Worm (Caenorhabditis elegans): ENCODE results near the gene Y69A2AR.46.
A peak's percentile ranks its signal among the peaks of the same experiment; 100 is the strongest.

Y69A2AR.46 gene

ce11 chrIV:2561358-2561757, at the start of gene Y69A2AR.46:
Gene Y69A2AR.46, plus strand, starts transcription at chrIV:2561658.
- no peak for TF ChIP-seq fkh-6 (tag; optimal IDR thresholded peaks at IDR 0.05)

ce11 chrIV:2526836-2527235, 34.6 kb upstream of the Y69A2AR.46 start:
- TF ChIP-seq elt-2 (tag; optimal IDR thresholded peaks at IDR 0.05) (no peak), ceh-48 (tag; optimal IDR thresholded peaks at IDR 0.05) (peak; percentile 35)

- no peak for TF ChIP-seq ceh-18 (tag; optimal IDR thresholded peaks at IDR 0.05)
- no peak for TF ChIP-seq elt-4 (tag; optimal IDR thresholded peaks at IDR 0.05)
- no peak for TF ChIP-seq dve-1 (tag; optimal IDR thresholded peaks at IDR 0.05)
- TF ChIP-seq mec-3 (tag; optimal IDR thresholded peaks at IDR 0.05; ENCODE audit: borderline replicate concordance) = no peak
- TF ChIP-seq ceh-2 (tag; optimal IDR thresholded peaks at IDR 0.05) = no peak
- TF ChIP-seq ceh-31 (tag; optimal IDR thresholded peaks at IDR 0.05) = no peak
- TF ChIP-seq unc-55 (GFP tag; optimal IDR thresholded peaks at IDR 0.05) = no peak
- TF ChIP-seq ceh-6 (GFP tag; optimal IDR thresholded peaks at IDR 0.05) = no peak
- TF ChIP-seq ttx-3 (tag; optimal IDR thresholded peaks at IDR 0.05) = no peak
- no peak for TF ChIP-seq ahr-1 (tag; optimal IDR thresholded peaks at IDR 0.05)
- TF ChIP-seq ceh-24 (tag; optimal IDR thresholded peaks at IDR 0.05) = no peak
- no peak for TF ChIP-seq tbx-2 (tag; optimal IDR thresholded peaks at IDR 0.05)
Observed at ce11 chrIV:2529281-2529680, 32.2 kb upstream of the Y69A2AR.46 start.

ce11 chrIV:2530285-2530684, 31.2 kb upstream of the Y69A2AR.46 start:
- TF ChIP-seq ceh-48 (tag; optimal IDR thresholded peaks at IDR 0.05) (peak; percentile 6), ceh-18 (tag; optimal IDR thresholded peaks at IDR 0.05) (no peak)

- no peak for TF ChIP-seq fkh-10 (GFP tag; optimal IDR thresholded peaks at IDR 0.05)
- peak; percentile 87 for TF ChIP-seq unc-42 (tag; optimal IDR thresholded peaks at IDR 0.05)
Observed at ce11 chrIV:2537741-2538140, 23.7 kb upstream of the Y69A2AR.46 start.

ce11 chrIV:2542001-2542400, 19.5 kb upstream of the Y69A2AR.46 start, which contains the start of gene sprr-3:
Gene sprr-3, plus strand, starts transcription at chrIV:2542301.
- TF ChIP-seq hlh-8 (tag; optimal IDR thresholded peaks at IDR 0.05) = no peak
- TF ChIP-seq nhr-232 (tag; optimal IDR thresholded peaks at IDR 0.05) = no peak
- TF ChIP-seq pha-4 (tag; optimal IDR thresholded peaks at IDR 0.05) = no peak
- TF ChIP-seq ceh-45 (GFP tag; IDR thresholded peaks at IDR 0.05) = no peak
- TF ChIP-seq tbx-2 (tag; optimal IDR thresholded peaks at IDR 0.05) = no peak
- no peak for TF ChIP-seq sox-2 (GFP tag; IDR thresholded peaks at IDR 0.05)
- no peak for TF ChIP-seq ttx-3 (tag; optimal IDR thresholded peaks at IDR 0.05)
- TF ChIP-seq ceh-31 (tag; optimal IDR thresholded peaks at IDR 0.05) = no peak
- no peak for TF ChIP-seq ztf-16 (tag; optimal IDR thresholded peaks at IDR 0.05)
- no peak for TF ChIP-seq ceh-48 (tag; optimal IDR thresholded peaks at IDR 0.05)
- no peak for TF ChIP-seq C38D4.7 (GFP tag; optimal IDR thresholded peaks at IDR 0.05)
- no peak for TF ChIP-seq madf-2 (tag; optimal IDR thresholded peaks at IDR 0.05)

ce11 chrIV:2548766-2549165, 12.7 kb upstream of the Y69A2AR.46 start:
- peak; percentile 49 for TF ChIP-seq ceh-48 (tag; optimal IDR thresholded peaks at IDR 0.05)
- no peak for TF ChIP-seq unc-86 (tag; optimal IDR thresholded peaks at IDR 0.05)
- no peak for TF ChIP-seq rnt-1 (tag; optimal IDR thresholded peaks at IDR 0.05)
- TF ChIP-seq ref-2 (tag; optimal IDR thresholded peaks at IDR 0.05) = no peak

- TF ChIP-seq ceh-19 (GFP tag; optimal IDR thresholded peaks at IDR 0.05) = no peak
- peak; percentile 23 for TF ChIP-seq ceh-48 (tag; optimal IDR thresholded peaks at IDR 0.05)
Observed at ce11 chrIV:2549542-2549941, 11.9 kb upstream of the Y69A2AR.46 start.
